Fruit fly (Drosophila melanogaster) whole organism, pupa: Measurements from ENCODE around the gene shv.

ENCODE experiments used
- CG10348 ChIP-seq: fragments of 200-800 bp; sonication (Bioruptor generic); IDR thresholded peaks from 2 replicates; pipeline ENCODE4 v1.3.6; 2022; ENCODE audit warnings: missing biosample characterization, missing genetic modification characterization
- CG12605 ChIP-seq: fragments of 200-800 bp; sonication (Bioruptor generic); IDR thresholded peaks from 2 replicates; pipeline ENCODE4 v1.3.6; 2022; ENCODE audit warnings: missing biosample characterization, missing genetic modification characterization
- CG13204 ChIP-seq: fragments of 200-800 bp; sonication (Bioruptor generic); optimal IDR thresholded peaks from 2 replicates; lab custom pipeline; 2018; ENCODE audit warnings: missing biosample characterization, mild to moderate bottlenecking, missing genetic modification characterization, moderate library complexity
- CG14655 ChIP-seq: fragments of 200-800 bp; sonication (Bioruptor generic); optimal IDR thresholded peaks from 3 replicates; lab custom pipeline; 2017; ENCODE audit warnings: mild to moderate bottlenecking, missing biosample characterization, missing genetic modification reagents, missing genetic modification characterization
- CG15710 ChIP-seq: fragments of 200-800 bp; sonication (Bioruptor generic); optimal IDR thresholded peaks from 2 replicates; lab custom pipeline; 2018; ENCODE audit warnings: missing biosample characterization, mild to moderate bottlenecking, missing genetic modification characterization, moderate library complexity
- CG17806 ChIP-seq: fragments of 200-800 bp; sonication (Bioruptor generic); optimal IDR thresholded peaks from 2 replicates; lab custom pipeline; 2018; ENCODE audit warnings: missing biosample characterization, mild to moderate bottlenecking, missing genetic modification characterization, moderate library complexity
- CG32121 ChIP-seq: fragments of 200-800 bp; sonication (Bioruptor generic); IDR thresholded peaks from 2 replicates; pipeline ENCODE4 v1.3.6; 2022; ENCODE audit warnings: missing biosample characterization, missing genetic modification characterization
- CG34367 ChIP-seq: fragments of 200-800 bp; sonication (Bioruptor generic); optimal IDR thresholded peaks from 2 replicates; lab custom pipeline; 2018; ENCODE audit warnings: missing biosample characterization, mild to moderate bottlenecking, missing genetic modification characterization
- CG4496 ChIP-seq: fragments of 200-800 bp; sonication (Bioruptor generic); IDR thresholded peaks from 3 replicates; pipeline ENCODE4 v1.3.6; 2022; ENCODE audit warnings: missing biosample characterization, missing genetic modification characterization
- CG8159 ChIP-seq: fragments of 200-800 bp; sonication (Bioruptor generic); optimal IDR thresholded peaks from 3 replicates; lab custom pipeline; 2018; ENCODE audit warnings: missing biosample characterization, mild to moderate bottlenecking, missing genetic modification characterization, moderate library complexity
- CG8301 ChIP-seq: fragments of 200-800 bp; sonication (Bioruptor generic); optimal IDR thresholded peaks from 2 replicates; lab custom pipeline; 2018; ENCODE audit warnings: missing biosample characterization, mild to moderate bottlenecking, missing genetic modification characterization
- CG9948 ChIP-seq: fragments of 200-800 bp; sonication (Bioruptor generic); optimal IDR thresholded peaks from 2 replicates; lab custom pipeline; 2018; ENCODE audit warnings: missing biosample characterization, mild to moderate bottlenecking, missing genetic modification characterization, moderate library complexity
- D1 ChIP-seq: fragments of 200-800 bp; sonication (Bioruptor generic); optimal IDR thresholded peaks from 2 replicates; lab custom pipeline; 2018; ENCODE audit warnings: missing biosample characterization, mild to moderate bottlenecking, missing genetic modification characterization, moderate library complexity
- EcR ChIP-seq: fragments of 200-800 bp; sonication (Bioruptor generic); optimal IDR thresholded peaks from 3 replicates; lab custom pipeline; 2019; ENCODE audit warnings: missing biosample characterization, missing genetic modification characterization, mild to moderate bottlenecking, moderate library complexity, missing genetic modification reagents
- Ets98B ChIP-seq: fragments of 200-800 bp; sonication (Bioruptor generic); IDR thresholded peaks from 2 replicates; pipeline ENCODE4 v1.3.6; 2022; ENCODE audit warnings: missing biosample characterization, missing genetic modification characterization
- Pif1A ChIP-seq: fragments of 200-800 bp; sonication (Bioruptor generic); optimal IDR thresholded peaks from 3 replicates; lab custom pipeline; 2016; ENCODE audit warnings: missing biosample characterization, missing genetic modification characterization
- Pif1B ChIP-seq: fragments of 200-800 bp; sonication (Bioruptor generic); optimal IDR thresholded peaks from 3 replicates; lab custom pipeline; 2016; ENCODE audit warnings: missing biosample characterization, missing genetic modification characterization
- Snoo ChIP-seq: fragments of 200-800 bp; sonication (Bioruptor generic); optimal IDR thresholded peaks from 3 replicates; lab custom pipeline; 2017; ENCODE audit warnings: missing biosample characterization, mild to moderate bottlenecking, missing genetic modification characterization, inconsistent platforms
- fd96Ca ChIP-seq: fragments of 200-800 bp; sonication (Bioruptor generic); IDR thresholded peaks from 3 replicates; pipeline ENCODE4 v1.3.6; 2022; ENCODE audit warnings: missing biosample characterization, missing genetic modification characterization
- gl ChIP-seq: fragments of 200-800 bp; sonication (Bioruptor generic); optimal IDR thresholded peaks from 2 replicates; lab custom pipeline; 2018; ENCODE audit warnings: missing biosample characterization, mild to moderate bottlenecking, missing genetic modification characterization
- rn ChIP-seq: fragments of 200-800 bp; sonication (Bioruptor generic); IDR thresholded peaks from 2 replicates; pipeline ENCODE4 v1.3.6; 2022; ENCODE audit warnings: missing biosample characterization, missing genetic modification characterization

The shv gene

DNA sequence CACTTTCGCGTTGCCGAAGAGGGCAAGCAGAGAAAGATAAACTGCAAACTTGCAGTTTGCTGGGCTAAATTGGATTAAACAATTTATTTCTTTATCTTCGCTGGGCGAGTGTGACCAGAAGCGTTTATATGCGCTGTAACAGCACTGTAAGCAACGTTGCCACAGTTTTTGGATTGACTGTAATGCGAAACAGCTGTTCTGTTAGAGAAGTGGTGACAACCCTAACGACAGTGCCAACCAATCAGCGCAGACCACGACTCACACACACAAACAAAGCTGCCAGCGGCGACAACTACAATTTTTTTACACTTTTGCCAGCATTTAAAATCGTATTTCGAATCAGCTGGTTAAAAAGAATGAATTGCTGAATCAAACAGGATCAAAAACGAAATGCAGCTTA lies at the start of gene shv, which contains the start of gene crq:
Gene shv (plus strand): TSS at position 237 of the 400 bp plus-strand sequence.
Gene crq (minus strand): TSS at position 153 of the 400 bp plus-strand sequence.
- no peak for TF ChIP-seq CG13204 (GFP tag; lab: Kevin White, UChicago)
- peak; percentile 10 for TF ChIP-seq CG15710 (tag; lab: Kevin White, UChicago)

DNA sequence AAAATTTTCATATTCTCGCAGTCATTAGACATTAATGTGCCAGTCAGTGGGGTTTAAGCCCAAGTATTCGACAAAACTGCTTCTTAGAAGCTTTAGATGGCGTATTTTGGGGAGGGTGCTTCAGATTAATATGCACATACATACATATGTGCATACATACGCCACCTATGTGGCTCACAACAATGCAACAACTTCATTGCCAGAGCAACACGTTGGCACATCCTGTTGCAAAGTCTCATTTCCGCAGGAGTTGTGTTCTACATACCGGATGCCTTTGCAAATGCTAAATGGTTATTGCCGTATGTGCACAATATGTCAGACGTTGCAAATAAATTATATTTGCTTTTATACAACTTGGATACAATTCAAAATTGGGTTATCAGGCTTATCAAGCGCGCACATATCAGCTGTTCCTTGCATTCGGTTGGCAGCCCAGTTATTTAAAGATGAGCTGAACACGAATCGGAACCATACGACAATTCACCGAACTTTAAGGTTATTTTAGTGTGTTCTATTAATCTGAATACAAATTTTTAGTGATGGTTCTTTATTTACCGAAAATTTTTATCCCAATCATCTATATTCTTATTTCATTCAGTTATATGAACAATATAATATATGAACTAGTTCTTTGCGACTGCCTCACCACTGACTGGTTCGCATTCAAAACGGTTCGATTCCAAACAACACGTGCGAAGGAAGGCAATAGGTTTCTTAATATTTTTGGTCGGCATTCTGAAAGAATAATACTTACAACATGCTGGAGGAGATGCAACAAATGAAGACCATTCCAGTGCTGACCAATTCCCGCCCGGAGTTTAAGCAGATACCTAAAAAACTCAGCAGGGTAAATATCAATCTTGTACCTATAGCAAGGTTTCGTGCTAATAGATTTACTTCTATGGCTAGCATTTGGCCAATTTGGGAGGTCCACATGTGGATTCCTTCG lies 49.0 kb upstream of the shv start, which contains the start of gene Polr1B:
Gene Polr1B (plus strand): TSS at position 659 of the 949 bp plus-strand sequence.
- TF ChIP-seq CG9948 = no peak
- TF ChIP-seq Snoo = no peak
- TF ChIP-seq CG15710 (tag; lab: Kevin White, UChicago) = no peak
- no peak for TF ChIP-seq CG4496
- TF ChIP-seq CG12605 = no peak
- TF ChIP-seq CG14655 (GFP tag; lab: Kevin White, UChicago) = no peak
- TF ChIP-seq Pif1A (GFP tag; lab: Kevin White, UChicago) = no peak
- no peak for TF ChIP-seq rn
- TF ChIP-seq CG34367 (tag; lab: Kevin White, UChicago) = no peak
- TF ChIP-seq CG8301 (tag; lab: Kevin White, UChicago) = no peak
- TF ChIP-seq CG8159 (tag; lab: Kevin White, UChicago) = no peak
- no peak for TF ChIP-seq Ets98B (GFP tag; lab: Robert Waterston, UW)
- no peak for TF ChIP-seq fd96Ca
- no peak for TF ChIP-seq gl (tag; lab: Kevin White, UChicago)
- no peak for TF ChIP-seq CG10348 (GFP tag; lab: Robert Waterston, UW)
- no peak for TF ChIP-seq Pif1B (GFP tag; lab: Kevin White, UChicago)
- no peak for TF ChIP-seq D1
- no peak for TF ChIP-seq EcR (GFP tag; lab: Kevin White, UChicago)
- no peak for TF ChIP-seq CG13204 (GFP tag; lab: Kevin White, UChicago)
- TF ChIP-seq CG32121 (GFP tag; lab: Robert Waterston, UW) = no peak

- TF ChIP-seq gl (tag; lab: Kevin White, UChicago) (no peak), CG4496 (peak; percentile 26; the same call in 1 of the 3 replicates), D1 (no peak), Pif1A (GFP tag; lab: Kevin White, UChicago) (no peak), CG9948 (peak; percentile 28), CG8159 (tag; lab: Kevin White, UChicago) (no peak), Ets98B (GFP tag; lab: Robert Waterston, UW) (no peak; the same call in none of the 2 replicates), CG34367 (tag; lab: Kevin White, UChicago) (no peak), Pif1B (GFP tag; lab: Kevin White, UChicago) (no peak), CG17806 (tag; lab: Kevin White, UChicago) (peak; percentile 25), EcR (GFP tag; lab: Kevin White, UChicago) (no peak), CG12605 (no peak; the same call in 1 of the 2 replicates)
Observed at dm6 chr2L:412931-413330, 40.0 kb upstream of the shv start.

DNA sequence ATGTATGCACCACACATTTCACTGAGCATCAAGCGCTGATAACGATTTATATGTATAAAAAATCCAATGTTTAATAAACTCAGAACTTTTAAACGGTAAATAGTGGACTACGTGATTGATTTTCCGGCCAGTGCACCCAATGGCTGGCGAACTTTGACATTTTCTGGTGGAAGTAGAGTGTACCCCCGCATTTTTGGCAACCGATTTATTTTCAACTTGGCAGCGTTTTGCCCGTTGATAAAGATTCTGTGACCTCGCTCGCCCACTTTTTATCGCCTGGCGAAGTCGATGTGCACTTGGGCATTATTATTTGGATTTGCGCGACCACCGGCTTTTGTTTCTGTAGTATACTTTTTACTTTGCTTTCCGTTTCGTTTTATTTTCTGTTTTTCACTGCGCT lies 39.0 kb upstream of the shv start:
- no peak for TF ChIP-seq fd96Ca
- TF ChIP-seq Snoo = no peak
- TF ChIP-seq gl (tag; lab: Kevin White, UChicago) = no peak
- no peak for TF ChIP-seq rn
- TF ChIP-seq CG10348 (GFP tag; lab: Robert Waterston, UW) = no peak
- no peak for TF ChIP-seq D1
- no peak for TF ChIP-seq CG9948
- no peak for TF ChIP-seq CG4496
- no peak for TF ChIP-seq Pif1B (GFP tag; lab: Kevin White, UChicago)
- TF ChIP-seq CG17806 (tag; lab: Kevin White, UChicago) = no peak
- no peak for TF ChIP-seq CG13204 (GFP tag; lab: Kevin White, UChicago)
- TF ChIP-seq Pif1A (GFP tag; lab: Kevin White, UChicago) = no peak
- no peak for TF ChIP-seq CG15710 (tag; lab: Kevin White, UChicago)
- TF ChIP-seq CG8159 (tag; lab: Kevin White, UChicago) = no peak
- TF ChIP-seq CG32121 (GFP tag; lab: Robert Waterston, UW) = no peak
- no peak for TF ChIP-seq CG14655 (GFP tag; lab: Kevin White, UChicago)
- TF ChIP-seq, all 21 proteins: peak for 0

dm6 chr2L:414593-415399 lies 38.1 kb upstream of the shv start, which contains the start of the genes AP-2alpha and ebi:
AP-2alpha (minus strand) TSS chr2L:414777.
ebi (plus strand) TSS chr2L:415067.
- TF ChIP-seq CG9948 (peak; percentile 77), Snoo (peak; percentile 80), CG34367 (tag; lab: Kevin White, UChicago) (peak; percentile 73), Pif1A (GFP tag; lab: Kevin White, UChicago) (peak; percentile 80), rn (peak; percentile 62; the same call in 1 of the 2 replicates), fd96Ca (peak; percentile 88), CG15710 (tag; lab: Kevin White, UChicago) (peak; percentile 87), Ets98B (GFP tag; lab: Robert Waterston, UW) (no peak; the same call in 1 of the 2 replicates), CG8159 (tag; lab: Kevin White, UChicago) (peak; percentile 79), CG13204 (GFP tag; lab: Kevin White, UChicago) (no peak), CG12605 (no peak; the same call in 1 of the 2 replicates), Pif1B (GFP tag; lab: Kevin White, UChicago) (peak; percentile 44), CG10348 (GFP tag; lab: Robert Waterston, UW) (no peak), gl (tag; lab: Kevin White, UChicago) (no peak), CG32121 (GFP tag; lab: Robert Waterston, UW) (peak; percentile 64), CG8301 (tag; lab: Kevin White, UChicago) (peak; percentile 68), CG17806 (tag; lab: Kevin White, UChicago) (peak; percentile 58), CG4496 (peak; percentile 75), CG14655 (GFP tag; lab: Kevin White, UChicago) (peak; percentile 79), EcR (GFP tag; lab: Kevin White, UChicago) (no peak), D1 (no peak)
- TF ChIP-seq, all 21 proteins: peak for 14
